Worm (Caenorhabditis elegans) whole organism, midembryonic: Measurements from ENCODE around the gene cyb-2.1.

Source experiments
- T22C8.4 ChIP-seq: fragments of 200-800 bp; sonication (Bioruptor generic); IDR thresholded peaks from 2 replicates; pipeline ENCODE4 v1.3.6; 2022; ENCODE audit warnings: missing genetic modification characterization, missing compliant biosample characterization
- flt-1 ChIP-seq: fragments of 200-800 bp; sonication (Bioruptor generic); IDR thresholded peaks from 2 replicates; pipeline ENCODE4 v1.3.6; 2022; ENCODE audit warnings: missing genetic modification characterization, missing compliant biosample characterization
- klf-2 ChIP-seq: fragments of 200-800 bp; sonication (Bioruptor generic); conservative IDR thresholded peaks from 2 replicates; pipeline ENCODE4 v1.3.6; 2022; ENCODE audit warnings: missing genetic modification reagents, missing genetic modification characterization, missing compliant biosample characterization
- med-1 ChIP-seq: sonication (generic microtip); optimal IDR thresholded peaks from 2 replicates; lab custom pipeline; 2017; ENCODE audit warnings: missing genetic modification characterization, mild to moderate bottlenecking, missing compliant biosample characterization, antibody characterized with exemption, missing genetic modification reagents; ENCODE audit not compliant: insufficient read depth
- tab-1 ChIP-seq: fragments of 200-800 bp; sonication (Bioruptor generic); IDR thresholded peaks from 2 replicates; pipeline ENCODE4 v1.3.6; 2022; ENCODE audit warnings: missing genetic modification characterization, missing compliant biosample characterization
- ztf-23 ChIP-seq: fragments of 200-800 bp; sonication (Bioruptor generic); IDR thresholded peaks from 2 replicates; pipeline ENCODE4 v1.3.6; 2022; ENCODE audit warnings: missing genetic modification reagents, missing genetic modification characterization, missing compliant biosample characterization

DNA sequence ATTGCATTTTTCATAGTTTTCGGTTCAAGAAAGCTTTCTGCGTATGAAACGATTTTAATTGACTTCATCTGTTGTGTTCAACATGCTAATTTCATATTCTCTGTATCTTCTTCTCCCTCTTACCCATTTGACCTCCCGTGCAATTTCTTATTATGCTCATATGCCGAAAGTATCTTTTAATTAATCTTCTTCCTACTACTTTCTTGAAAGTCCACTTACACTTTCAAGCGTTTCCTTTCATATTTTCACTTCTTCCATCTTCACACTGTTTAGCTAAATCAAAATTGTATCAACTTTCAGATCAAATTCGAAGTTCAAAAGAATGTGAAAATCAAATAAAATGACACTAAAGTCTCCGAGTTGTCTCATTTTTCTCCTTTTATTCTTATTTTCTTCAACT is 4.9 kb downstream of the cyb-2.1 start, which contains the start of gene F13H10.5:
- TF ChIP-seq flt-1 (GFP tag; lab: Robert Waterston, UW), result no peak
- no peak for TF ChIP-seq ztf-23 (GFP tag; lab: Robert Waterston, UW)
- no peak for TF ChIP-seq T22C8.4 (GFP tag; lab: Robert Waterston, UW)
- TF ChIP-seq klf-2 (GFP tag; lab: Robert Waterston, UW), result no peak
- no peak for TF ChIP-seq med-1 (GFP tag; lab: Kevin White, UChicago)
- TF ChIP-seq tab-1 (GFP tag; lab: Robert Waterston, UW), result no peak
